Worm (Caenorhabditis elegans): Measurements from ENCODE around the gene R166.2.

R166.2 gene

DNA sequence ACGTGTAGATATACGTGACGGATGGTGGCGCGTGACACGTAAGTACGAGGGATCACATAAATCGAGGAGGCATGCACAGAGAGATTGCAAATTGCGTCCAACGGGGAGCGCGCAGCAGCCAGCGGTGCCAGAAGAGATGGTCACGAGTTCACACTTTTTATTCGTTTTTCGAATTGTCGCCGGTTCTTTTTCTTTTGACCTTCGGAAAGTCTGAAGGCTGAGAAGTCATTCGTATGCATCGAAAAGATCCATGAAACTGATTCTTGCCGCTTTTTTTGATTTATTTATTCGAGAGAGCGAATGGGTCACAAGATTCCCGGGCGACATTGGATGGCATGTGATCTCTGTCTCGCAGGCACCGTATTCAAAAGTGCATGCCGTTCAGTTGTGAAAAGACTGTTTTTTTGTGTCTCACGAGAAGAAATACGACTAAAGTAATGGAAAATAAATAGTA lies 21.5 kb upstream of the R166.2 start:
- no peak for TF ChIP-seq ceh-32 (tag; optimal IDR thresholded peaks at IDR 0.05; ENCODE audit: poor library complexity)
- no peak for TF ChIP-seq arid-1 (GFP tag; conservative IDR thresholded peaks at IDR 0.05)
- no peak for TF ChIP-seq spr-3 (GFP tag; optimal IDR thresholded peaks at IDR 0.05)
- no peak for TF ChIP-seq unc-130 (GFP tag; optimal IDR thresholded peaks at IDR 0.05)
- TF ChIP-seq rbr-2 (tag; optimal IDR thresholded peaks at IDR 0.05) = peak; percentile 40
- TF ChIP-seq ztf-11 (tag; optimal IDR thresholded peaks at IDR 0.05) = no peak
- peak; percentile 17 for TF ChIP-seq nhr-28 (tag; optimal IDR thresholded peaks at IDR 0.05)
- no peak for TF ChIP-seq ceh-44 (GFP tag; IDR thresholded peaks at IDR 0.05)
- TF ChIP-seq nhr-6 (tag; optimal IDR thresholded peaks at IDR 0.05) = no peak
- peak in 1 of 2 experiments; percentile 77 for TF ChIP-seq hif-1 (tag; optimal IDR thresholded peaks at IDR 0.05)
- TF ChIP-seq D1046.2 (GFP tag; IDR thresholded peaks at IDR 0.05) = no peak
- peak; percentile 16 for TF ChIP-seq dpl-1 (GFP tag; optimal IDR thresholded peaks at IDR 0.05)
- no peak for TF ChIP-seq ZK337.2 (GFP tag; IDR thresholded peaks at IDR 0.05)
- TF ChIP-seq lir-3 (tag; optimal IDR thresholded peaks at IDR 0.05) = no peak
- 0 out of 2 replicates have a peak, but pooled peaks have one; percentile 16 for TF ChIP-seq lin-38 (GFP tag; IDR thresholded peaks at IDR 0.05)
- no peak for TF ChIP-seq daf-16 (GFP tag; optimal IDR thresholded peaks at IDR 0.05)
- no peak for TF ChIP-seq daf-16 (tag; optimal IDR thresholded peaks at IDR 0.05)
- TF ChIP-seq nhr-76 (tag; optimal IDR thresholded peaks at IDR 0.05) = no peak
- TF ChIP-seq ceh-20 (GFP tag; IDR thresholded peaks at IDR 0.05) = no peak
- peak; percentile 88 for TF ChIP-seq hlh-11 (tag; optimal IDR thresholded peaks at IDR 0.05)
- no peak for TF ChIP-seq fkh-10 (GFP tag; optimal IDR thresholded peaks at IDR 0.05)
- no peak for TF ChIP-seq lin-13 (GFP tag; optimal IDR thresholded peaks at IDR 0.05)
- TF ChIP-seq nhr-111 (GFP tag; optimal IDR thresholded peaks at IDR 0.05) = no peak
- peak; percentile 72 for TF ChIP-seq php-3 (GFP tag; IDR thresholded peaks at IDR 0.05)
- peak; percentile 24; the same call in 1 of the 2 replicates for TF ChIP-seq lin-29 (GFP tag; IDR thresholded peaks at IDR 0.05)
- TF ChIP-seq duxl-1 (tag; optimal IDR thresholded peaks at IDR 0.05; ENCODE audit: poor library complexity) = peak; percentile 44
- peak; percentile 66 for TF ChIP-seq dve-1 (tag; optimal IDR thresholded peaks at IDR 0.05; ENCODE audit: insufficient read depth)
- no peak for TF ChIP-seq nhr-42 (GFP tag; IDR thresholded peaks at IDR 0.05)
- peak; percentile 99 for TF ChIP-seq aha-1 (tag)
- TF ChIP-seq pqm-1 (tag; optimal IDR thresholded peaks at IDR 0.05) = no peak
- TF ChIP-seq ama-1 (optimal IDR thresholded peaks at IDR 0.05) = peak; percentile 3
- TF ChIP-seq nhr-25 (tag; optimal IDR thresholded peaks at IDR 0.05; ENCODE audit: borderline replicate concordance, insufficient read depth) = peak; percentile 84
- no peak for TF ChIP-seq saeg-2 (GFP tag; IDR thresholded peaks at IDR 0.05)
- no peak for TF ChIP-seq Y5F2A.4 (GFP tag; optimal IDR thresholded peaks at IDR 0.05)
- no peak for TF ChIP-seq dmd-8 (GFP tag; IDR thresholded peaks at IDR 0.05)
- TF ChIP-seq zag-1 (tag; optimal IDR thresholded peaks at IDR 0.05) = no peak
- no peak for TF ChIP-seq dmd-6 (GFP tag; IDR thresholded peaks at IDR 0.05)
- TF ChIP-seq skn-1 (tag; optimal IDR thresholded peaks at IDR 0.05) = no peak
- TF ChIP-seq madf-9 (GFP tag; conservative IDR thresholded peaks at IDR 0.05) = peak; percentile 1; the same call in 1 of the 2 replicates
- TF ChIP-seq daf-8 (GFP tag; IDR thresholded peaks at IDR 0.05) = no peak
- no peak for TF ChIP-seq sdz-12 (GFP tag; optimal IDR thresholded peaks at IDR 0.05)
- no peak for TF ChIP-seq jun-1 (tag; optimal IDR thresholded peaks at IDR 0.05)
- no peak for TF ChIP-seq mxl-2 (GFP tag; conservative IDR thresholded peaks at IDR 0.05)
- TF ChIP-seq madf-5 (GFP tag; IDR thresholded peaks at IDR 0.05) = 0 out of 4 replicates have a peak, but pooled peaks of 1 of the 2 experiments have one; percentile 7
- no peak for TF ChIP-seq zfp-3 (GFP tag; conservative IDR thresholded peaks at IDR 0.05)
- peak; percentile 17; the same call in 1 of the 2 replicates for TF ChIP-seq T26A8.4 (GFP tag; IDR thresholded peaks at IDR 0.05)
- TF ChIP-seq mdl-1 (tag; optimal IDR thresholded peaks at IDR 0.05) = peak in 1 of 2 experiments; percentile 84
- no peak for TF ChIP-seq cey-2 (tag; optimal IDR thresholded peaks at IDR 0.05; ENCODE audit: borderline replicate concordance, insufficient read depth)
- peak; percentile 61; the same call in 1 of the 2 replicates for TF ChIP-seq set-16 (GFP tag; IDR thresholded peaks at IDR 0.05)
- peak; percentile 53 for TF ChIP-seq mxl-3 (GFP tag; optimal IDR thresholded peaks at IDR 0.05)
- no peak for TF ChIP-seq nhr-102 (tag; optimal IDR thresholded peaks at IDR 0.05)
